Fruit fly (Drosophila melanogaster) whole organism, prepupa: ENCODE data around the gene Gen.

Experiments used
- Blimp-1 ChIP-seq: fragments of 200-800 bp; sonication (Bioruptor generic); optimal IDR thresholded peaks from 3 replicates; lab custom pipeline; 2017; ENCODE audit warnings: missing biosample characterization, missing genetic modification characterization, mild to moderate bottlenecking, moderate library complexity, missing genetic modification reagents
- CG10631 ChIP-seq: fragments of 200-800 bp; sonication (Bioruptor generic); optimal IDR thresholded peaks from 2 replicates; lab custom pipeline; 2016; ENCODE audit warnings: missing biosample characterization, missing genetic modification characterization
- CG11294 ChIP-seq: fragments of 200-800 bp; sonication (Bioruptor generic); IDR thresholded peaks from 2 replicates; pipeline ENCODE4 v1.3.6; 2022; ENCODE audit warnings: missing biosample characterization, missing genetic modification characterization
- CG11762 ChIP-seq: fragments of 200-800 bp; sonication (Bioruptor generic); optimal IDR thresholded peaks from 3 replicates; lab custom pipeline; 2016; ENCODE audit warnings: missing biosample characterization, missing genetic modification characterization; ENCODE audit not compliant: insufficient read depth
- CG11902 ChIP-seq: fragments of 200-800 bp; sonication (Bioruptor generic); optimal IDR thresholded peaks from 3 replicates; lab custom pipeline; 2016; ENCODE audit warnings: missing biosample characterization, missing genetic modification characterization
- CG15336 ChIP-seq: fragments of 200-800 bp; sonication (Bioruptor generic); IDR thresholded peaks from 2 replicates; pipeline ENCODE4 v1.3.6; 2022; ENCODE audit warnings: missing biosample characterization, missing genetic modification characterization
- CG1621 ChIP-seq: fragments of 200-800 bp; sonication (Bioruptor generic); optimal IDR thresholded peaks from 3 replicates; lab custom pipeline; 2018; ENCODE audit warnings: missing biosample characterization, mild to moderate bottlenecking, missing genetic modification characterization
- CG31627 ChIP-seq: fragments of 200-800 bp; sonication (Bioruptor generic); optimal IDR thresholded peaks from 3 replicates; lab custom pipeline; 2016; ENCODE audit warnings: missing biosample characterization, missing genetic modification characterization
- CG32006 ChIP-seq: fragments of 200-800 bp; sonication (Bioruptor generic); optimal IDR thresholded peaks from 3 replicates; lab custom pipeline; 2017; ENCODE audit warnings: missing biosample characterization, mild to moderate bottlenecking, missing genetic modification characterization
- CG3919 ChIP-seq: fragments of 200-800 bp; sonication (Bioruptor generic); optimal IDR thresholded peaks from 3 replicates; lab custom pipeline; 2016; ENCODE audit warnings: missing biosample characterization, missing genetic modification characterization
- CG4318 ChIP-seq: fragments of 200-800 bp; sonication (Bioruptor generic); optimal IDR thresholded peaks from 3 replicates; lab custom pipeline; 2017; ENCODE audit warnings: missing biosample characterization, mild to moderate bottlenecking, missing genetic modification characterization
- CG6163 ChIP-seq: fragments of 200-800 bp; sonication (Bioruptor generic); IDR thresholded peaks from 3 replicates; pipeline ENCODE4 v1.3.6; 2022; ENCODE audit warnings: missing biosample characterization, missing genetic modification characterization
- CG6792 ChIP-seq: fragments of 200-800 bp; sonication (Bioruptor generic); optimal IDR thresholded peaks from 3 replicates; lab custom pipeline; 2016; ENCODE audit warnings: missing biosample characterization, missing genetic modification characterization
- CG6808 ChIP-seq: fragments of 200-800 bp; sonication (Bioruptor generic); optimal IDR thresholded peaks from 3 replicates; lab custom pipeline; 2017; ENCODE audit warnings: missing biosample characterization, missing genetic modification characterization, mild to moderate bottlenecking, moderate library complexity, missing genetic modification reagents
- CG6854 ChIP-seq: fragments of 200-800 bp; sonication (Bioruptor generic); optimal IDR thresholded peaks from 2 replicates; lab custom pipeline; 2017; ENCODE audit warnings: missing biosample characterization, mild to moderate bottlenecking, missing genetic modification characterization
- CG7368 ChIP-seq: fragments of 200-800 bp; sonication (Bioruptor generic); optimal IDR thresholded peaks from 3 replicates; lab custom pipeline; 2016; ENCODE audit warnings: missing biosample characterization, missing genetic modification characterization
- CG8119 ChIP-seq: fragments of 200-800 bp; sonication (Bioruptor generic); IDR thresholded peaks from 3 replicates; pipeline ENCODE4 v1.3.6; 2022; ENCODE audit warnings: missing biosample characterization, missing genetic modification characterization
- CG8632 ChIP-seq: fragments of 200-800 bp; sonication (Bioruptor generic); optimal IDR thresholded peaks from 3 replicates; lab custom pipeline; 2016; ENCODE audit warnings: missing biosample characterization, missing genetic modification characterization
- CG9139 ChIP-seq: fragments of 200-800 bp; sonication (Bioruptor generic); optimal IDR thresholded peaks from 3 replicates; lab custom pipeline; 2017; ENCODE audit warnings: missing biosample characterization, mild to moderate bottlenecking, missing genetic modification characterization
- Eip75B ChIP-seq: fragments of 200-800 bp; sonication (Bioruptor generic); optimal IDR thresholded peaks from 3 replicates; lab custom pipeline; 2016; ENCODE audit warnings: missing biosample characterization, missing genetic modification characterization
- Ets96B ChIP-seq: fragments of 200-800 bp; optimal IDR thresholded peaks from 2 replicates; lab custom pipeline; 2019; ENCODE audit warnings: missing biosample characterization, mild to moderate bottlenecking, missing genetic modification characterization, moderate library complexity
- Gug ChIP-seq: fragments of 200-800 bp; sonication (Bioruptor generic); IDR thresholded peaks from 2 replicates; pipeline ENCODE4 v1.3.6; 2022; ENCODE audit warnings: missing biosample characterization, missing genetic modification characterization
- Hr38 ChIP-seq: sonication (Bioruptor generic); optimal IDR thresholded peaks from 2 replicates; lab custom pipeline; 2016; ENCODE audit warnings: missing biosample characterization, missing genetic modification characterization
- Hr39 ChIP-seq: fragments of 200-800 bp; sonication (Bioruptor generic); optimal IDR thresholded peaks from 2 replicates; lab custom pipeline; 2016; ENCODE audit warnings: missing biosample characterization, missing genetic modification characterization
- Lpt ChIP-seq: fragments of 200-800 bp; sonication (Bioruptor generic); optimal IDR thresholded peaks from 3 replicates; lab custom pipeline; 2016; ENCODE audit warnings: missing biosample characterization, missing genetic modification characterization
- Met ChIP-seq: fragments of 200-800 bp; sonication (Bioruptor generic); optimal IDR thresholded peaks from 3 replicates; lab custom pipeline; 2016; ENCODE audit warnings: missing biosample characterization, missing genetic modification characterization
- Smox ChIP-seq: fragments of 200-800 bp; sonication (Bioruptor generic); optimal IDR thresholded peaks from 3 replicates; lab custom pipeline; 2016; ENCODE audit warnings: missing biosample characterization, missing genetic modification characterization
- Sox102F ChIP-seq: fragments of 200-800 bp; sonication (Bioruptor generic); optimal IDR thresholded peaks from 2 replicates; lab custom pipeline; 2016; ENCODE audit warnings: missing biosample characterization, mild to moderate bottlenecking, missing genetic modification characterization
- Sox14 ChIP-seq: fragments of 200-800 bp; sonication (Bioruptor generic); optimal IDR thresholded peaks from 3 replicates; lab custom pipeline; 2016; ENCODE audit warnings: missing biosample characterization, missing genetic modification characterization
- achi ChIP-seq: fragments of 200-800 bp; sonication (Bioruptor generic); optimal IDR thresholded peaks from 3 replicates; lab custom pipeline; 2016; ENCODE audit warnings: missing biosample characterization, missing genetic modification characterization
- acj6 ChIP-seq: fragments of 200-800 bp; sonication (Bioruptor generic); optimal IDR thresholded peaks from 3 replicates; lab custom pipeline; 2016; ENCODE audit warnings: missing biosample characterization, missing genetic modification characterization
- cyc ChIP-seq: fragments of 200-800 bp; sonication (Bioruptor generic); optimal IDR thresholded peaks from 3 replicates; lab custom pipeline; 2016; ENCODE audit warnings: missing biosample characterization, missing genetic modification characterization
- dac ChIP-seq: fragments of 200-800 bp; sonication (Bioruptor generic); optimal IDR thresholded peaks from 2 replicates; lab custom pipeline; 2017; ENCODE audit warnings: missing biosample characterization, mild to moderate bottlenecking, missing genetic modification characterization
- dsx ChIP-seq: fragments of 200-800 bp; optimal IDR thresholded peaks from 3 replicates; lab custom pipeline; 2019; ENCODE audit warnings: missing biosample characterization, mild to moderate bottlenecking, missing genetic modification characterization, moderate library complexity; ENCODE audit not compliant: poor library complexity, severe bottlenecking
- eg ChIP-seq: fragments of 200-800 bp; sonication (Bioruptor generic); IDR thresholded peaks from 3 replicates; pipeline ENCODE4 v1.3.6; 2022; ENCODE audit warnings: missing biosample characterization, missing genetic modification characterization
- esn ChIP-seq: fragments of 200-800 bp; sonication (Bioruptor generic); optimal IDR thresholded peaks from 2 replicates; lab custom pipeline; 2016; ENCODE audit warnings: missing biosample characterization, mild to moderate bottlenecking, missing genetic modification characterization, moderate library complexity
- fd59A ChIP-seq: fragments of 200-800 bp; sonication (Bioruptor generic); optimal IDR thresholded peaks from 2 replicates; lab custom pipeline; 2017; ENCODE audit warnings: missing biosample characterization, mild to moderate bottlenecking, missing genetic modification characterization, missing genetic modification reagents
- fd85E ChIP-seq: fragments of 200-800 bp; sonication (Bioruptor generic); optimal IDR thresholded peaks from 3 replicates; lab custom pipeline; 2016; ENCODE audit warnings: missing biosample characterization, missing genetic modification characterization
- fkh ChIP-seq: fragments of 200-800 bp; sonication (Bioruptor generic); optimal IDR thresholded peaks from 3 replicates; lab custom pipeline; 2017; ENCODE audit warnings: missing biosample characterization, mild to moderate bottlenecking, missing genetic modification characterization, moderate library complexity
- lz ChIP-seq: fragments of 200-800 bp; sonication (Bioruptor generic); optimal IDR thresholded peaks from 3 replicates; lab custom pipeline; 2016; ENCODE audit warnings: missing biosample characterization, missing genetic modification characterization
- net ChIP-seq: fragments of 200-800 bp; sonication (Bioruptor generic); optimal IDR thresholded peaks from 3 replicates; lab custom pipeline; 2016; ENCODE audit warnings: missing biosample characterization, missing genetic modification characterization
- pdm3 ChIP-seq: fragments of 200-800 bp; sonication (Bioruptor generic); optimal IDR thresholded peaks from 3 replicates; lab custom pipeline; 2016; ENCODE audit warnings: missing biosample characterization, missing genetic modification characterization
- salr ChIP-seq, 2 experiments: fragments of 200-800 bp; sonication (Bioruptor generic); optimal IDR thresholded peaks; 3 replicates each; lab custom pipeline; 2016 to 2018; ENCODE audit warnings: missing biosample characterization in 2 of 2, missing genetic modification characterization in 2 of 2, mild to moderate bottlenecking in 1 of 2
- svp ChIP-seq: fragments of 200-800 bp; sonication (Bioruptor generic); peaks from one replicate; lab custom pipeline; 2016; ENCODE audit warnings: missing biosample characterization, missing genetic modification characterization
- topi ChIP-seq: fragments of 200-800 bp; sonication (Bioruptor generic); optimal IDR thresholded peaks from 3 replicates; lab custom pipeline; 2016; ENCODE audit warnings: missing biosample characterization, missing genetic modification characterization
- vri ChIP-seq: fragments of 200-800 bp; sonication (Bioruptor generic); optimal IDR thresholded peaks from 3 replicates; lab custom pipeline; 2016; ENCODE audit warnings: missing biosample characterization, mild to moderate bottlenecking, missing genetic modification characterization

Gen gene

dm6 chr3L:5186807-5187571 is 34.8 kb upstream of the Gen start (continued):
- peak; percentile 94 for TF ChIP-seq CG6163 (GFP tag; lab: Robert Waterston, UW)
- TF ChIP-seq dsx (GFP tag; lab: Kevin White, UChicago): peak; percentile 83
- peak; percentile 91 for TF ChIP-seq dac (GFP tag; lab: Kevin White, UChicago)
- peak; percentile 92 for TF ChIP-seq svp
- TF ChIP-seq CG8632 (GFP tag; lab: Kevin White, UChicago): peak; percentile 84
- TF ChIP-seq Met (GFP tag; lab: Kevin White, UChicago): peak; percentile 85
- peak; percentile 96 for TF ChIP-seq CG15336 (GFP tag; lab: Robert Waterston, UW)
- TF ChIP-seq CG10631: peak; percentile 90
- peak; percentile 86 for TF ChIP-seq esn (GFP tag; lab: Kevin White, UChicago)
- TF ChIP-seq CG6808: peak; percentile 73
- TF ChIP-seq CG11294 (GFP tag; lab: Robert Waterston, UW): peak; percentile 90
- TF ChIP-seq CG3919: peak; percentile 92
- TF ChIP-seq eg (GFP tag; lab: Robert Waterston, UW): peak; percentile 96
- TF ChIP-seq CG11902: peak; percentile 62
- TF ChIP-seq fkh (GFP tag; lab: Kevin White, UChicago): peak; percentile 79
- TF ChIP-seq CG7368 (GFP tag; lab: Kevin White, UChicago): peak; percentile 85
- TF ChIP-seq Sox14 (GFP tag; lab: Kevin White, UChicago): peak; percentile 95

DNA sequence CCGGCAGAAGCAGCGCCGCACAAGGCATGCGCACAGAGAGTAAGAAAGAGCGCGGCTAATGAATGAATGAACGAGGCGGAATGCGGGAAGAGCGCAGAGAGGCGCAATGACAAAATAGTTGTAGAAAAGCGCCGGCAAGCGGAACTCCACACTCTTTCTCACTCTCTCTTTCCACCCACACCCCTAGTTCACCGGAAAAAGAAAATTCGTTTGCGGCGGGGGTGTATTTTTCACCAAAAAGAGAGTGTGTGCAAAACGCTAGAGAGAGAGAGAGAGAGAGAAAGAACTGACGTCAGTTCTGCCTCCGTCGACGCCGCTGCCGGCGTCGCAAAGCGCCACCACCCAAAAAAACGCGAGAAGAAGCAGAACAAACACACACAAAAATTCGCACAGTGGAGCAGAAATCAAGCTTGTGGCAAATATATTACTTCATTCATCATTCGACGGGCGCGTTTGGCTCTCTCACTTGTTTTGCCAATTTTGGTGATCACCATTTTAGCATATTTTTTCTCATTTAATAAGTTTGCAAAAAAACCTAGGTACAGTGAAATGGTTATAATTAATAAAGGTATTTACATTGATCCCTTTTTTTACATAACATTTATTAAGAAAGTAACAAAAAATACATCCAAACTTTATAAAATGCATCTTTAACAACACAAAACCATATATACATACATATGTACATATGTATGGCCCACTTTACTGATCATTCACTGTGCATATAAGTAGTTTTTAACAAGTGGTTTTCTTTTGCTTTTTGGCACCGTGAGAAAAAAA is 32.9 kb upstream of the Gen start:
- TF ChIP-seq CG1621 (no peak), acj6 (GFP tag; lab: Kevin White, UChicago) (peak; percentile 28), CG11294 (GFP tag; lab: Robert Waterston, UW) (no peak), Smox (peak; percentile 49), topi (GFP tag; lab: Kevin White, UChicago) (peak; percentile 59), CG10631 (no peak), CG6854 (GFP tag; lab: Kevin White, UChicago) (peak; percentile 53), vri (GFP tag; lab: Kevin White, UChicago) (peak; percentile 51), Blimp-1 (GFP tag; lab: Kevin White, UChicago) (no peak), Hr39 (GFP tag; lab: Kevin White, UChicago) (peak; percentile 49), salr (GFP tag; optimal IDR thresholded peaks at IDR 0.05; lab: Kevin White, UChicago) (no peak), CG6808 (no peak), fkh (GFP tag; lab: Kevin White, UChicago) (peak; percentile 46), Ets96B (tag; lab: Kevin White, UChicago) (no peak), CG4318 (GFP tag; lab: Kevin White, UChicago) (peak; percentile 0), CG8119 (GFP tag; lab: Robert Waterston, UW) (peak; percentile 52; the same call in 1 of the 3 replicates), CG11762 (GFP tag; lab: Kevin White, UChicago) (no peak), esn (GFP tag; lab: Kevin White, UChicago) (peak; percentile 33), svp (peak; percentile 67), CG32006 (peak; percentile 48), Hr38 (GFP tag; lab: Kevin White, UChicago) (no peak), fd85E (GFP tag; lab: Kevin White, UChicago) (no peak), Eip75B (GFP tag; lab: Kevin White, UChicago) (no peak), CG15336 (GFP tag; lab: Robert Waterston, UW) (no peak; the same call in 1 of the 2 replicates), CG6163 (GFP tag; lab: Robert Waterston, UW) (0 out of 3 replicates have a peak, but pooled peaks have one; percentile 6), Sox102F (GFP tag; lab: Kevin White, UChicago) (peak; percentile 35), CG31627 (GFP tag; lab: Kevin White, UChicago) (peak; percentile 30), dsx (GFP tag; lab: Kevin White, UChicago) (no peak), CG6792 (GFP tag; lab: Kevin White, UChicago) (no peak), achi (GFP tag; lab: Kevin White, UChicago) (peak; percentile 14), fd59A (GFP tag; lab: Kevin White, UChicago) (no peak), Gug (no peak), CG9139 (GFP tag; lab: Kevin White, UChicago) (peak; percentile 17), lz (peak; percentile 44), pdm3 (GFP tag; lab: Kevin White, UChicago) (peak; percentile 14), cyc (no peak), Lpt (GFP tag; lab: Kevin White, UChicago) (no peak), net (no peak)
